Fruit fly (Drosophila melanogaster): Measurements from ENCODE around the gene Ubr3.

Ubr3 gene

DNA sequence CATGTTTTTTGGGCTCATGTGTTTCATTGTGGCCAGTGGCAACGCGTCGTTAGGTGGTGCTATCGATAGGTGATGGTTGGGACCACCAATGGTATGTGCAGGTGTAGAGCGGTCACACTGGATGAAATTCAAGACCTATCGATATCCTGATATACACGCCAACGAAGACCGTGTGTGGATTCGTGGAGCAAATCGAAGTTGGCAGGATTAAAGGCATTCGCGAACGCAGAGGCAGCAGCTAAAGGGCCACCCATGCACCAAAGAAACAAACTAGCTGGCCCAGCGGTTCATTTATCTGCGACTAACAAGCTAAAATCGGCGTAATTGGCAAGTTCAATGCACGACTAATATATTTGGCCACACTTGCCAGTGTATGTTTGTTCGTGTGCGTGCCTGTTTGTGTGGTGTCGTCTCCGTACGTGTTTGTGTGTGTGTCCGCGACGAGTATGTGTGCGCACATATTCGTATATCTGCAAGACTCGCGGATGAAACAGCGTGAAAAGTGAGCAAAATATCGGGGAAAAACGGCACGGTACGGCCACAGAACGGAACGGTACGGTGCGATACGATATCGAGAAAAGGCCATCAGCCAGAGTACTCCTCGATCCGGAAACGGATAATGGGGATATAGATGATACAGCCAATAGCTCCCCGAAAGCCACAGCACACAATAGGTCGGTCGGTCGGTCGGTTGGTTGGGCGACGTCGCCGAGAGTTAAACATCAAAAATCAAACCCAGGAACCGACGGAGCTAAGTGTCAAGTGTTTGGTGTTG, at the start of gene Ubr3 (continued):
- no peak for TF ChIP-seq Six4 (GFP tag; optimal IDR thresholded peaks at IDR 0.05)
- peak; percentile 91 for TF ChIP-seq D (optimal IDR thresholded peaks at IDR 0.05)
- no peak for TF ChIP-seq D (GFP tag; optimal IDR thresholded peaks at IDR 0.05)
- TF ChIP-seq Med (GFP tag), result peak; percentile 67
- no peak for TF ChIP-seq Max (GFP tag; optimal IDR thresholded peaks at IDR 0.05)
- TF ChIP-seq vnd (GFP tag; IDR thresholded peaks at IDR 0.05; ENCODE audit: partially characterized antibody), result peak; percentile 73
- TF ChIP-seq CG4730 (GFP tag; IDR thresholded peaks at IDR 0.05), result no peak
- TF ChIP-seq Nf-YC (tag; optimal IDR thresholded peaks at IDR 0.05), result peak; percentile 57
- peak; percentile 51 for TF ChIP-seq HmgD (GFP tag; optimal IDR thresholded peaks at IDR 0.05)
- TF ChIP-seq CG6683 (GFP tag; optimal IDR thresholded peaks at IDR 0.05), result peak; percentile 29
- TF ChIP-seq hth (optimal IDR thresholded peaks at IDR 0.05), result no peak
- TF ChIP-seq CG30020 (tag; optimal IDR thresholded peaks at IDR 0.05), result peak; percentile 29
- TF ChIP-seq CG6654 (GFP tag; optimal IDR thresholded peaks at IDR 0.05), result no peak
- TF ChIP-seq CG7556 (GFP tag; optimal IDR thresholded peaks at IDR 0.05), result no peak
- TF ChIP-seq CG7357 (GFP tag; IDR thresholded peaks at IDR 0.05), result peak; percentile 89
- peak; percentile 74 for TF ChIP-seq CG6791 (GFP tag; IDR thresholded peaks at IDR 0.05; ENCODE audit: partially characterized antibody)
- peak; percentile 21 for TF ChIP-seq CG9876 (GFP tag; optimal IDR thresholded peaks at IDR 0.05)
- peak; percentile 0 for TF ChIP-seq HHEX (GFP tag; optimal IDR thresholded peaks at IDR 0.05)
- TF ChIP-seq NC2β (GFP tag; optimal IDR thresholded peaks at IDR 0.05), result peak; percentile 35
- TF ChIP-seq CG12659 (GFP tag; optimal IDR thresholded peaks at IDR 0.05), result peak; percentile 69
- no peak for TF ChIP-seq CG15601 (tag; optimal IDR thresholded peaks at IDR 0.05)
- no peak for TF ChIP-seq Doc2 (GFP tag; IDR thresholded peaks at IDR 0.05)
- TF ChIP-seq tio (GFP tag; optimal IDR thresholded peaks at IDR 0.05), result no peak
- peak; percentile 82 for TF ChIP-seq CG9797 (GFP tag; optimal IDR thresholded peaks at IDR 0.05)
- peak in 1 of 2 experiments; percentile 19 for TF ChIP-seq Pdp1 (GFP tag; optimal IDR thresholded peaks at IDR 0.05)
- peak; percentile 80 for TF ChIP-seq Ets65A (GFP tag)
- TF ChIP-seq CG7745 (tag; optimal IDR thresholded peaks at IDR 0.05), result no peak
- TF ChIP-seq Hmr (GFP tag; optimal IDR thresholded peaks at IDR 0.05), result peak; percentile 51
- TF ChIP-seq kay (GFP tag; optimal IDR thresholded peaks at IDR 0.05), result no peak
- TF ChIP-seq Mad (GFP tag; optimal IDR thresholded peaks at IDR 0.05), result no peak
- TF ChIP-seq ac (GFP tag; optimal IDR thresholded peaks at IDR 0.05), result no peak
- no peak for TF ChIP-seq Hey (tag; optimal IDR thresholded peaks at IDR 0.05)
- peak; percentile 68 for TF ChIP-seq stwl (tag; optimal IDR thresholded peaks at IDR 0.05)
- peak; percentile 32 for TF ChIP-seq nom (GFP tag; optimal IDR thresholded peaks at IDR 0.05)
- TF ChIP-seq CG17912 (GFP tag; optimal IDR thresholded peaks at IDR 0.05), result no peak
- TF ChIP-seq bbx (GFP tag; IDR thresholded peaks at IDR 0.05; ENCODE audit: partially characterized antibody), result peak; percentile 64
- TF ChIP-seq CG3838 (GFP tag; optimal IDR thresholded peaks at IDR 0.05), result no peak
- no peak for TF ChIP-seq CG3281 (GFP tag; optimal IDR thresholded peaks at IDR 0.05)
- TF ChIP-seq Sry-β (GFP tag; optimal IDR thresholded peaks at IDR 0.05), result no peak
- TF ChIP-seq CG3995 (GFP tag; optimal IDR thresholded peaks at IDR 0.05), result no peak
- no peak for TF ChIP-seq croc (GFP tag; conservative IDR thresholded peaks at IDR 0.05)
- TF ChIP-seq CG12299 (tag; optimal IDR thresholded peaks at IDR 0.05), result peak; percentile 23
- TF ChIP-seq Sry-δ (GFP tag; optimal IDR thresholded peaks at IDR 0.05), result peak; percentile 82
- no peak for TF ChIP-seq CG8290 (GFP tag; optimal IDR thresholded peaks at IDR 0.05)
- TF ChIP-seq CG8290 (tag; optimal IDR thresholded peaks at IDR 0.05), result peak in 1 of 2 experiments; percentile 59
- TF ChIP-seq CG7928 (GFP tag; optimal IDR thresholded peaks at IDR 0.05), result no peak
- no peak for TF ChIP-seq CG11456 (GFP tag; IDR thresholded peaks at IDR 0.05)
- TF ChIP-seq eve (GFP tag; optimal IDR thresholded peaks at IDR 0.05), result no peak
- TF ChIP-seq lilli (GFP tag; optimal IDR thresholded peaks at IDR 0.05), result no peak
- no peak for TF ChIP-seq TFAM (GFP tag; optimal IDR thresholded peaks at IDR 0.05)

Measured in whole organism, embryonic.